Worm (Caenorhabditis elegans) whole organism, mixed stage, embryonic: ENCODE data around the gene ampd-1.
"Not testable (repeated sequence)": the region's sequence is repeated elsewhere in the genome, so short reads cannot be mapped to it uniquely, and the experiment has no call there.

Source experiments
- M03D4.4 ChIP-seq: sonication (generic microtip); optimal IDR thresholded peaks from 2 replicates; lab custom pipeline; 2017; ENCODE audit warnings: mild to moderate bottlenecking, missing genetic modification characterization, missing compliant biosample characterization
- bed-3 ChIP-seq: fragments of 200-800 bp; sonication (Bioruptor generic); optimal IDR thresholded peaks from 3 replicates; lab custom pipeline; 2018; ENCODE audit warnings: mild to moderate bottlenecking, missing genetic modification characterization, moderate library complexity, missing compliant biosample characterization
- blmp-1 ChIP-seq: fragments of 150-350 bp; optimal IDR thresholded peaks from 2 replicates; lab custom pipeline; 2014; ENCODE audit warnings: missing biosample characterization, missing genetic modification characterization
- ceh-39 ChIP-seq: fragments of 150-350 bp; optimal IDR thresholded peaks from 2 replicates; lab custom pipeline; 2014; ENCODE audit warnings: missing biosample characterization, missing genetic modification characterization
- ceh-43 ChIP-seq: fragments of 200-800 bp; sonication (Bioruptor generic); optimal IDR thresholded peaks from 2 replicates; lab custom pipeline; 2018; ENCODE audit warnings: mild to moderate bottlenecking, missing genetic modification characterization, moderate library complexity, missing compliant biosample characterization
- ceh-83 ChIP-seq: fragments of 200-800 bp; sonication (Bioruptor generic); optimal IDR thresholded peaks from 2 replicates; lab custom pipeline; 2018; ENCODE audit warnings: mild to moderate bottlenecking, missing genetic modification characterization, missing compliant biosample characterization
- cnd-1 ChIP-seq: fragments of 200-800 bp; sonication (Bioruptor generic); optimal IDR thresholded peaks from 2 replicates; lab custom pipeline; 2018; ENCODE audit warnings: mild to moderate bottlenecking, missing genetic modification characterization, missing compliant biosample characterization
- drap-1 ChIP-seq: fragments of 200-800 bp; sonication (Bioruptor generic); optimal IDR thresholded peaks from 3 replicates; lab custom pipeline; 2018; ENCODE audit warnings: mild to moderate bottlenecking, missing genetic modification characterization, missing compliant biosample characterization
- elt-1 ChIP-seq: sonication (generic microtip); optimal IDR thresholded peaks from 2 replicates; lab custom pipeline; 2017; ENCODE audit warnings: missing genetic modification characterization, mild to moderate bottlenecking, missing compliant biosample characterization, antibody characterized with exemption, moderate library complexity, borderline replicate concordance; ENCODE audit not compliant: insufficient read depth
- elt-3 ChIP-seq: fragments of 150-350 bp; optimal IDR thresholded peaks from 2 replicates; lab custom pipeline; 2014; ENCODE audit warnings: missing biosample characterization, missing genetic modification characterization
- flh-1 ChIP-seq: fragments of 200-800 bp; sonication (Bioruptor generic); optimal IDR thresholded peaks from 2 replicates; lab custom pipeline; 2018; ENCODE audit warnings: mild to moderate bottlenecking, missing genetic modification characterization, moderate library complexity, missing compliant biosample characterization
- ham-2 ChIP-seq: fragments of 200-800 bp; sonication (Bioruptor generic); optimal IDR thresholded peaks from 2 replicates; lab custom pipeline; 2018; ENCODE audit warnings: mild to moderate bottlenecking, missing genetic modification characterization, missing compliant biosample characterization
- lin-13 ChIP-seq: fragments of 150-350 bp; optimal IDR thresholded peaks from 2 replicates; lab custom pipeline; 2014; ENCODE audit warnings: missing biosample characterization, missing genetic modification characterization
- lin-32 ChIP-seq: fragments of 200-800 bp; sonication (Bioruptor generic); optimal IDR thresholded peaks from 2 replicates; lab custom pipeline; 2018; ENCODE audit warnings: mild to moderate bottlenecking, missing genetic modification characterization, missing compliant biosample characterization
- lsy-2 ChIP-seq: fragments of 150-350 bp; optimal IDR thresholded peaks from 2 replicates; lab custom pipeline; 2014; ENCODE audit warnings: missing biosample characterization, missing genetic modification characterization
- mab-5 ChIP-seq: fragments of 150-350 bp; optimal IDR thresholded peaks from 2 replicates; lab custom pipeline; 2014; ENCODE audit warnings: missing biosample characterization, missing genetic modification characterization
- mep-1 ChIP-seq: fragments of 150-350 bp; optimal IDR thresholded peaks from 2 replicates; lab custom pipeline; 2017; ENCODE audit warnings: missing biosample characterization, missing genetic modification reagents, missing genetic modification characterization, inconsistent platforms
- mls-2 ChIP-seq: sonication (generic microtip); optimal IDR thresholded peaks from 2 replicates; lab custom pipeline; 2016; ENCODE audit warnings: mild to moderate bottlenecking, missing genetic modification characterization, moderate library complexity, missing compliant biosample characterization
- nhr-2 ChIP-seq: fragments of 150-350 bp; optimal IDR thresholded peaks from 2 replicates; lab custom pipeline; 2014; ENCODE audit warnings: missing biosample characterization, missing genetic modification characterization
- nhr-237 ChIP-seq: fragments of 150-350 bp; optimal IDR thresholded peaks from 2 replicates; lab custom pipeline; 2014; ENCODE audit warnings: missing biosample characterization, missing genetic modification characterization
- nhr-28 ChIP-seq: fragments of 150-350 bp; optimal IDR thresholded peaks from 2 replicates; lab custom pipeline; 2014; ENCODE audit warnings: missing biosample characterization, missing genetic modification characterization
- nhr-76 ChIP-seq: sonication (generic microtip); optimal IDR thresholded peaks from 2 replicates; lab custom pipeline; 2017; ENCODE audit warnings: missing biosample characterization, missing genetic modification characterization
- sem-2 ChIP-seq: fragments of 200-800 bp; sonication (Bioruptor generic); optimal IDR thresholded peaks from 2 replicates; lab custom pipeline; 2018; ENCODE audit warnings: mild to moderate bottlenecking, missing genetic modification characterization, missing compliant biosample characterization
- snpc-4 ChIP-seq: fragments of 150-350 bp; optimal IDR thresholded peaks from 2 replicates; lab custom pipeline; 2014; ENCODE audit warnings: missing biosample characterization, missing genetic modification characterization
- tbx-8 ChIP-seq: fragments of 200-800 bp; sonication (Bioruptor generic); optimal IDR thresholded peaks from 2 replicates; lab custom pipeline; 2018; ENCODE audit warnings: mild to moderate bottlenecking, missing genetic modification characterization, moderate library complexity, missing compliant biosample characterization
- unc-120 ChIP-seq: sonication (generic microtip); optimal IDR thresholded peaks from 2 replicates; lab custom pipeline; 2017; ENCODE audit warnings: missing genetic modification characterization, missing compliant biosample characterization; ENCODE audit not compliant: poor library complexity, severe bottlenecking
- unc-39 ChIP-seq: fragments of 150-350 bp; optimal IDR thresholded peaks from 2 replicates; lab custom pipeline; 2014; ENCODE audit warnings: missing biosample characterization, missing genetic modification characterization
- unc-62 ChIP-seq: fragments of 150-350 bp; optimal IDR thresholded peaks from 2 replicates; lab custom pipeline; 2014; ENCODE audit warnings: missing biosample characterization, missing genetic modification reagents, missing genetic modification characterization
- zip-8 ChIP-seq: fragments of 150-350 bp; optimal IDR thresholded peaks from 2 replicates; lab custom pipeline; 2014; ENCODE audit warnings: missing biosample characterization, missing genetic modification characterization
- ztf-11 ChIP-seq: fragments of 150-350 bp; optimal IDR thresholded peaks from 2 replicates; lab custom pipeline; 2014; ENCODE audit warnings: missing biosample characterization, missing genetic modification characterization

The ampd-1 gene

ce11 chrII:5202930-5203329, at the start of gene ampd-1:
Gene ampd-1 (plus strand): TSS chrII:5203322.
- TF ChIP-seq ztf-11 (tag; lab: Kevin White, UChicago) (no peak), mab-5 (no peak), blmp-1 (tag; lab: Kevin White, UChicago) (no peak), bed-3 (GFP tag; lab: Kevin White, UChicago) (no peak), sem-2 (GFP tag; lab: Kevin White, UChicago) (no peak), mep-1 (no peak), nhr-237 (tag; lab: Kevin White, UChicago) (no peak), M03D4.4 (tag; lab: Kevin White, UChicago) (no peak), lin-13 (no peak), ceh-43 (GFP tag; lab: Kevin White, UChicago) (no peak), nhr-2 (no peak), ceh-83 (no peak), unc-39 (tag; lab: Kevin White, UChicago) (no peak), elt-3 (no peak), ham-2 (GFP tag; lab: Kevin White, UChicago) (no peak)

- no peak for TF ChIP-seq ztf-11 (tag; lab: Kevin White, UChicago)
- no peak for TF ChIP-seq lsy-2 (tag; lab: Kevin White, UChicago)
- no peak for TF ChIP-seq tbx-8 (GFP tag; lab: Kevin White, UChicago)
- TF ChIP-seq zip-8 (tag; lab: Kevin White, UChicago), result no peak
- no peak for TF ChIP-seq ceh-43 (GFP tag; lab: Kevin White, UChicago)
- no peak for TF ChIP-seq unc-62 (GFP tag; lab: Kevin White, UChicago)
Measured at ce11 chrII:5154540-5154939, 48.6 kb upstream of the ampd-1 start, which contains the start of gene srb-12. Gene srb-12 (minus strand): TSS chrII:5154640.

ce11 chrII:5156983-5157382, 46.1 kb upstream of the ampd-1 start, which contains the start of gene msp-45:
Gene msp-45 (minus strand): TSS chrII:5157083.
- TF ChIP-seq lin-32 (GFP tag; lab: Kevin White, UChicago) (no peak), ceh-39 (tag; lab: Kevin White, UChicago) (no peak), M03D4.4 (tag; lab: Kevin White, UChicago) (no peak), ceh-43 (GFP tag; lab: Kevin White, UChicago) (no peak), unc-39 (tag; lab: Kevin White, UChicago) (no peak), nhr-76 (no peak), unc-120 (no peak), mls-2 (tag; lab: Kevin White, UChicago) (no peak), nhr-237 (tag; lab: Kevin White, UChicago) (no peak)

ce11 chrII:5157525-5157924, 45.6 kb upstream of the ampd-1 start, which contains the start of gene srb-13:
Gene srb-13 (minus strand): TSS chrII:5157625.
- TF ChIP-seq ham-2 (GFP tag; lab: Kevin White, UChicago) (no peak), nhr-2 (no peak), cnd-1 (tag; lab: Kevin White, UChicago) (no peak), elt-3 (no peak), ceh-83 (no peak), unc-120 (no peak), M03D4.4 (tag; lab: Kevin White, UChicago) (no peak), lin-32 (GFP tag; lab: Kevin White, UChicago) (no peak), ztf-11 (tag; lab: Kevin White, UChicago) (no peak), snpc-4 (tag; lab: Kevin White, UChicago) (no peak), bed-3 (GFP tag; lab: Kevin White, UChicago) (no peak), nhr-76 (no peak), blmp-1 (tag; lab: Kevin White, UChicago) (no peak), ceh-43 (GFP tag; lab: Kevin White, UChicago) (no peak), nhr-28 (tag; lab: Kevin White, UChicago) (no peak), drap-1 (GFP tag; lab: Kevin White, UChicago) (no peak)
- TF ChIP-seq, all 35 proteins: peak for 0

- not testable (repeated sequence) for TF ChIP-seq elt-3; tbx-8 (GFP tag; lab: Kevin White, UChicago); ceh-43 (GFP tag; lab: Kevin White, UChicago)
Measured at ce11 chrII:5158774-5159173, 44.3 kb upstream of the ampd-1 start, which contains the start of gene F58A6.9. Gene F58A6.9 (minus strand): TSS chrII:5158874.

ce11 chrII:5161102-5161501, 42.0 kb upstream of the ampd-1 start, which contains the start of gene C27D6.11:
Gene C27D6.11 (minus strand): TSS chrII:5161202.
- TF ChIP-seq snpc-4 (tag; lab: Kevin White, UChicago) (no peak), elt-1 (tag; lab: Kevin White, UChicago) (no peak), tbx-8 (GFP tag; lab: Kevin White, UChicago) (no peak), elt-3 (no peak), lin-13 (no peak), nhr-237 (tag; lab: Kevin White, UChicago) (no peak), flh-1 (GFP tag; lab: Kevin White, UChicago) (no peak), unc-120 (no peak), ztf-11 (tag; lab: Kevin White, UChicago) (no peak), mab-5 (no peak), lin-32 (GFP tag; lab: Kevin White, UChicago) (no peak)
